Worm (Caenorhabditis elegans) whole organism, dauer: ENCODE results near the gene clec-41.
"Not testable (repeated sequence)": the region's sequence is repeated elsewhere in the genome, so short reads cannot be mapped to it uniquely, and the experiment has no call there.

Source experiments
- unc-62 ChIP-seq: sonication (generic microtip); optimal IDR thresholded peaks from 2 replicates; lab custom pipeline; 2017; ENCODE audit warnings: missing biosample characterization, missing genetic modification reagents, missing genetic modification characterization

Gene clec-41

ce11 chrV:13138681-13139080, 780 bp upstream of the clec-41 start, which contains the start of gene dhc-3:
dhc-3 (plus strand) TSS chrV:13138981.
- no peak for TF ChIP-seq unc-62 (GFP tag; lab: Kevin White, UChicago)

- not testable (repeated sequence) for TF ChIP-seq unc-62 (GFP tag; lab: Kevin White, UChicago)
Measured at ce11 chrV:13134786-13135185, 3.1 kb downstream of the clec-41 start, which contains the start of gene clec-225. clec-225 (minus strand) TSS chrV:13134886.

- TF ChIP-seq unc-62 (GFP tag; lab: Kevin White, UChicago): no peak
Measured at ce11 chrV:13133380-13133779, 4.5 kb downstream of the clec-41 start, which contains the start of gene B0365.9. B0365.9 (minus strand) TSS chrV:13133565.

- no peak for TF ChIP-seq unc-62 (GFP tag; lab: Kevin White, UChicago)
Measured at ce11 chrV:13131487-13131886, 6.4 kb downstream of the clec-41 start.

ce11 chrV:13130439-13130840, 7.5 kb downstream of the clec-41 start:
- TF ChIP-seq unc-62 (GFP tag; lab: Kevin White, UChicago): no peak

ce11 chrV:13129895-13130294, 8.0 kb downstream of the clec-41 start, which contains the start of gene eat-6:
eat-6 (minus strand) TSS chrV:13129995.
- no peak for TF ChIP-seq unc-62 (GFP tag; lab: Kevin White, UChicago)

- no peak for TF ChIP-seq unc-62 (GFP tag; lab: Kevin White, UChicago)
Measured at ce11 chrV:13121266-13121665, 16.6 kb downstream of the clec-41 start.

- no peak for TF ChIP-seq unc-62 (GFP tag; lab: Kevin White, UChicago)
Measured at ce11 chrV:13120097-13120496, 17.8 kb downstream of the clec-41 start, which contains the start of gene max-1. max-1 (minus strand) TSS chrV:13120220.

ce11 chrV:13116114-13116603, 21.7 kb downstream of the clec-41 start, which contains the start of gene acly-2:
acly-2 (plus strand) TSS chrV:13116488.
- no peak for TF ChIP-seq unc-62 (GFP tag; lab: Kevin White, UChicago)

- no peak for TF ChIP-seq unc-62 (GFP tag; lab: Kevin White, UChicago)
Measured at ce11 chrV:13114552-13115237, 23.2 kb downstream of the clec-41 start.

- TF ChIP-seq unc-62 (GFP tag; lab: Kevin White, UChicago): no peak
Measured at ce11 chrV:13112937-13113497, 24.9 kb downstream of the clec-41 start.

ce11 chrV:13111599-13112191, 26.2 kb downstream of the clec-41 start:
- no peak for TF ChIP-seq unc-62 (GFP tag; lab: Kevin White, UChicago)

ce11 chrV:13105840-13106429, 32.0 kb downstream of the clec-41 start:
- TF ChIP-seq unc-62 (GFP tag; lab: Kevin White, UChicago): no peak

ce11 chrV:13095654-13096053, 42.2 kb downstream of the clec-41 start, which contains the start of gene C34B4.5:
C34B4.5 (plus strand) TSS chrV:13095954.
- no peak for TF ChIP-seq unc-62 (GFP tag; lab: Kevin White, UChicago)

ce11 chrV:13092349-13092748, 45.6 kb downstream of the clec-41 start, which contains the start of gene lurp-4:
lurp-4 (plus strand) TSS chrV:13092649.
- TF ChIP-seq unc-62 (GFP tag; lab: Kevin White, UChicago): no peak
